Fruit fly (Drosophila melanogaster) whole organism, embryonic: Measurements from ENCODE around the gene CG31122.

Source experiments
- CG11093 ChIP-seq: fragments of 200-800 bp; sonication (Bioruptor generic); IDR thresholded peaks from 3 replicates; pipeline ENCODE4 v1.3.6; 2022; ENCODE audit warnings: missing biosample characterization, missing genetic modification characterization
- CG11456 ChIP-seq: fragments of 200-800 bp; sonication (Bioruptor generic); IDR thresholded peaks from 3 replicates; pipeline ENCODE4 v1.3.6; 2022; ENCODE audit warnings: missing biosample characterization, missing genetic modification characterization
- CG12071 ChIP-seq: fragments of 200-800 bp; sonication (Bioruptor generic); optimal IDR thresholded peaks from 3 replicates; lab custom pipeline; 2018; ENCODE audit warnings: missing biosample characterization, mild to moderate bottlenecking, missing genetic modification characterization
- CG1233 ChIP-seq: fragments of 200-800 bp; sonication (Bioruptor generic); optimal IDR thresholded peaks from 4 replicates; lab custom pipeline; 2018; ENCODE audit warnings: missing biosample characterization, mild to moderate bottlenecking, missing genetic modification characterization
- CG12769 ChIP-seq: fragments of 200-800 bp; sonication (Bioruptor generic); optimal IDR thresholded peaks from 2 replicates; lab custom pipeline; 2019; ENCODE audit warnings: missing biosample characterization, mild to moderate bottlenecking, missing genetic modification characterization, moderate library complexity
- CG13287 ChIP-seq: fragments of 200-800 bp; sonication (Bioruptor generic); IDR thresholded peaks from 2 replicates; pipeline ENCODE4 v1.3.6; 2022; ENCODE audit warnings: missing biosample characterization, missing genetic modification characterization; ENCODE audit not compliant: partially characterized antibody
- CG15514 ChIP-seq: fragments of 200-800 bp; sonication (Bioruptor generic); optimal IDR thresholded peaks from 3 replicates; lab custom pipeline; 2017; ENCODE audit warnings: missing biosample characterization, missing genetic modification characterization, mild to moderate bottlenecking, moderate library complexity, missing genetic modification reagents
- CG17359 ChIP-seq: fragments of 200-800 bp; sonication (Bioruptor generic); optimal IDR thresholded peaks from 3 replicates; lab custom pipeline; 2018; ENCODE audit warnings: missing biosample characterization, mild to moderate bottlenecking, missing genetic modification characterization, moderate library complexity
- CG3065 ChIP-seq: fragments of 200-800 bp; sonication (Bioruptor generic); optimal IDR thresholded peaks from 2 replicates; lab custom pipeline; 2016; ENCODE audit warnings: missing biosample characterization, missing genetic modification characterization
- CG3163 ChIP-seq: fragments of 200-800 bp; sonication (Bioruptor generic); optimal IDR thresholded peaks from 3 replicates; lab custom pipeline; 2016; ENCODE audit warnings: missing biosample characterization, missing genetic modification characterization
- CG34422 ChIP-seq: fragments of 200-800 bp; sonication (Bioruptor generic); IDR thresholded peaks from 3 replicates; pipeline ENCODE4 v1.3.6; 2022; ENCODE audit warnings: missing biosample characterization, missing genetic modification characterization
- CG6683 ChIP-seq: fragments of 200-800 bp; sonication (Bioruptor generic); optimal IDR thresholded peaks from 2 replicates; lab custom pipeline; 2017; ENCODE audit warnings: missing biosample characterization, mild to moderate bottlenecking, missing genetic modification characterization, missing genetic modification reagents
- CG6791 ChIP-seq: fragments of 200-800 bp; sonication (Bioruptor generic); IDR thresholded peaks from 3 replicates; pipeline ENCODE4 v1.3.6; 2022; ENCODE audit warnings: missing biosample characterization, missing genetic modification characterization; ENCODE audit not compliant: partially characterized antibody
- CG7928 ChIP-seq: fragments of 200-800 bp; sonication (Bioruptor generic); optimal IDR thresholded peaks from 2 replicates; lab custom pipeline; 2017; ENCODE audit warnings: missing biosample characterization, mild to moderate bottlenecking, missing genetic modification characterization
- CTCF ChIP-seq: fragments of 200-800 bp; sonication (Bioruptor generic); optimal IDR thresholded peaks from 2 replicates; lab custom pipeline; 2017; ENCODE audit warnings: missing biosample characterization, mild to moderate bottlenecking, missing genetic modification characterization, moderate library complexity
- Deaf1 ChIP-seq: fragments of 200-800 bp; optimal IDR thresholded peaks from 3 replicates; lab custom pipeline; 2019; ENCODE audit warnings: missing biosample characterization, mild to moderate bottlenecking, missing genetic modification characterization, moderate library complexity
- Dip2 ChIP-seq: fragments of 200-800 bp; sonication (Bioruptor generic); IDR thresholded peaks from 2 replicates; pipeline ENCODE4 v1.3.6; 2022; ENCODE audit warnings: missing biosample characterization, missing genetic modification characterization
- Elba2 ChIP-seq: fragments of 200-800 bp; sonication (Bioruptor generic); optimal IDR thresholded peaks from 3 replicates; lab custom pipeline; 2016; ENCODE audit warnings: missing biosample characterization, missing genetic modification characterization
- Ets65A ChIP-seq: fragments of 200-800 bp; sonication (Bioruptor generic); peaks from one replicate; lab custom pipeline; 2016; ENCODE audit warnings: missing biosample characterization, missing genetic modification characterization
- Fer3 ChIP-seq: fragments of 200-800 bp; sonication (Bioruptor generic); optimal IDR thresholded peaks from 2 replicates; lab custom pipeline; 2018; ENCODE audit warnings: missing biosample characterization, mild to moderate bottlenecking, missing genetic modification characterization, moderate library complexity
- Gsc ChIP-seq: fragments of 200-800 bp; sonication (Bioruptor generic); IDR thresholded peaks from 2 replicates; pipeline ENCODE4 v1.3.6; 2022; ENCODE audit warnings: missing biosample characterization, missing genetic modification characterization
- HHEX ChIP-seq: fragments of 200-800 bp; sonication (Bioruptor generic); optimal IDR thresholded peaks from 3 replicates; lab custom pipeline; 2017; ENCODE audit warnings: missing biosample characterization, mild to moderate bottlenecking, missing genetic modification characterization, missing genetic modification reagents
- HmgZ ChIP-seq: fragments of 200-800 bp; sonication (Bioruptor generic); optimal IDR thresholded peaks from 2 replicates; lab custom pipeline; 2018; ENCODE audit warnings: missing biosample characterization, mild to moderate bottlenecking, missing genetic modification characterization
- Med ChIP-seq: fragments of 200-800 bp; sonication (Bioruptor generic); peaks from one replicate; lab custom pipeline; 2016; ENCODE audit warnings: missing biosample characterization, missing genetic modification characterization, mild to moderate bottlenecking, inconsistent platforms, moderate library complexity
- Nf-YB ChIP-seq: fragments of 200-800 bp; sonication (Bioruptor generic); optimal IDR thresholded peaks from 3 replicates; lab custom pipeline; 2019; ENCODE audit warnings: missing biosample characterization, mild to moderate bottlenecking, missing genetic modification characterization, moderate library complexity
- Optix ChIP-seq: fragments of 200-800 bp; sonication (Bioruptor generic); IDR thresholded peaks from 3 replicates; pipeline ENCODE4 v1.3.6; 2022; ENCODE audit warnings: missing biosample characterization, missing genetic modification characterization
- Pdp1 ChIP-seq, 2 experiments: fragments of 200-800 bp; sonication (Bioruptor generic); optimal IDR thresholded peaks; 3 replicates each; lab custom pipeline; 2016; ENCODE audit warnings: missing biosample characterization in 2 of 2, missing genetic modification characterization in 2 of 2, mild to moderate bottlenecking in 1 of 2, moderate library complexity in 1 of 2
- Sry-β ChIP-seq: fragments of 200-800 bp; sonication (Bioruptor generic); optimal IDR thresholded peaks from 2 replicates; lab custom pipeline; 2018; ENCODE audit warnings: missing biosample characterization, mild to moderate bottlenecking, missing genetic modification characterization, moderate library complexity
- Stat92E ChIP-seq, 3 experiments: fragments of >200 bp in 2 of 3; fragments of 200-800 bp in 1 of 3; sonication (Bioruptor generic) in 1 of 3; optimal IDR thresholded peaks; 2 replicates each; lab custom pipeline; 2017 to 2019; ENCODE audit warnings: missing biosample characterization in 3 of 3, missing genetic modification characterization in 3 of 3, mild to moderate bottlenecking in 1 of 3, moderate library complexity in 1 of 3
- Usf ChIP-seq: fragments of 200-800 bp; sonication (Bioruptor generic); optimal IDR thresholded peaks from 2 replicates; lab custom pipeline; 2017; ENCODE audit warnings: missing genotype, missing biosample characterization, missing genetic modification characterization
- ac ChIP-seq: fragments of 200-800 bp; sonication (Bioruptor generic); optimal IDR thresholded peaks from 3 replicates; lab custom pipeline; 2017; ENCODE audit warnings: missing biosample characterization, mild to moderate bottlenecking, missing genetic modification characterization
- ash1 ChIP-seq: fragments of 200-800 bp; sonication (Bioruptor generic); optimal IDR thresholded peaks from 2 replicates; lab custom pipeline; 2018; ENCODE audit warnings: missing biosample characterization, mild to moderate bottlenecking, missing genetic modification characterization
- dm ChIP-seq: fragments of 200-800 bp; sonication (Bioruptor generic); optimal IDR thresholded peaks from 3 replicates; lab custom pipeline; 2016; ENCODE audit warnings: missing biosample characterization, missing genetic modification characterization
- ems ChIP-seq: fragments of 200-800 bp; sonication (Bioruptor generic); optimal IDR thresholded peaks from 3 replicates; lab custom pipeline; 2016; ENCODE audit warnings: missing biosample characterization, missing genetic modification characterization
- gfzf ChIP-seq: fragments of 200-800 bp; sonication (Bioruptor generic); optimal IDR thresholded peaks from 2 replicates; lab custom pipeline; 2016; ENCODE audit warnings: missing biosample characterization, mild to moderate bottlenecking, missing genetic modification characterization, moderate library complexity
- ind ChIP-seq: fragments of 200-800 bp; sonication (Bioruptor generic); optimal IDR thresholded peaks from 3 replicates; lab custom pipeline; 2016; ENCODE audit warnings: missing biosample characterization, missing genetic modification characterization
- lmd ChIP-seq: fragments of 200-800 bp; sonication (Bioruptor generic); IDR thresholded peaks from 2 replicates; pipeline ENCODE4 v1.3.6; 2022; ENCODE audit warnings: missing biosample characterization, missing genetic modification characterization
- mld ChIP-seq: fragments of 200-800 bp; sonication (Bioruptor generic); IDR thresholded peaks from 3 replicates; pipeline ENCODE4 v1.3.6; 2022; ENCODE audit warnings: missing biosample characterization, missing genetic modification characterization; ENCODE audit not compliant: partially characterized antibody
- nerfin-2 ChIP-seq: fragments of 200-800 bp; sonication (Bioruptor generic); IDR thresholded peaks from 2 replicates; pipeline ENCODE4 v1.3.6; 2022; ENCODE audit warnings: missing biosample characterization, missing genetic modification characterization; ENCODE audit not compliant: partially characterized antibody
- org-1 ChIP-seq: fragments of 200-800 bp; sonication (Bioruptor generic); optimal IDR thresholded peaks from 2 replicates; lab custom pipeline; 2017; ENCODE audit warnings: missing biosample characterization, missing genetic modification characterization
- otp ChIP-seq: fragments of 200-800 bp; sonication (Bioruptor generic); IDR thresholded peaks from 3 replicates; pipeline ENCODE4, ENCODE4 v1.3.6; 2022; ENCODE audit warnings: missing biosample characterization, missing genetic modification characterization
- pros ChIP-seq: fragments of 200-800 bp; sonication (Bioruptor generic); optimal IDR thresholded peaks from 3 replicates; lab custom pipeline; 2019; ENCODE audit warnings: missing biosample characterization, mild to moderate bottlenecking, missing genetic modification characterization, moderate library complexity
- sd ChIP-seq: fragments of 200-800 bp; sonication (Bioruptor generic); optimal IDR thresholded peaks from 3 replicates; lab custom pipeline; 2018; ENCODE audit warnings: missing biosample characterization, mild to moderate bottlenecking, missing genetic modification characterization, moderate library complexity
- shn ChIP-seq: fragments of 200-800 bp; sonication (Bioruptor generic); optimal IDR thresholded peaks from 3 replicates; lab custom pipeline; 2016; ENCODE audit warnings: missing biosample characterization, missing genetic modification characterization
- twi ChIP-seq: fragments of 200-800 bp; optimal IDR thresholded peaks from 2 replicates; lab custom pipeline; 2019; ENCODE audit warnings: missing biosample characterization, mild to moderate bottlenecking, missing genetic modification characterization, moderate library complexity
- tx ChIP-seq: fragments of 200-800 bp; sonication (Bioruptor generic); optimal IDR thresholded peaks from 2 replicates; lab custom pipeline; 2016; ENCODE audit warnings: missing biosample characterization, missing genetic modification characterization
- vvl ChIP-seq: fragments of 200-800 bp; sonication (Bioruptor generic); IDR thresholded peaks from 2 replicates; pipeline ENCODE4 v1.3.6; 2022; ENCODE audit warnings: missing biosample characterization, missing genetic modification characterization

CG31122 gene

DNA sequence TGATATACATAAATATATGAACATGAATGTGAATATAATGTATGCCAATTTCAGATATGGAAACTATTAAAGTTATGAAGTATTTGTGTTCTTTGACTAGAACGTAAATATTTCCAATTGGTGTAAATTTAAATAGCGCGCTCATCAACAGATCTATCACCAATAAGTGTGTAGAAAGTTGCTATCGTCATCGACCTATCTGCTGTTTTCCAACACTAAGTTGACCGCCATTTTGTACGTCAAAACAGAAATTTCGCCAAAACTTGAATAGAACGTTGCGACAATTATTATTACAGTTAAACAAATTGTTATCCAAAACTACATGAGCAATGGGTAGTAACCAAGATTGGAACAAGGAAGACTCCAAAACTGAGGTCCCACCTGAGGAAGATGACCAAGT lies 27.1 kb downstream of the CG31122 start, which contains the start of gene cona (continued):
- no peak for TF ChIP-seq Fer3 (tag; lab: Kevin White, UChicago)
- TF ChIP-seq Elba2 (GFP tag; lab: Kevin White, UChicago) = peak; percentile 86
- TF ChIP-seq, all 482 proteins: peak for 18

DNA sequence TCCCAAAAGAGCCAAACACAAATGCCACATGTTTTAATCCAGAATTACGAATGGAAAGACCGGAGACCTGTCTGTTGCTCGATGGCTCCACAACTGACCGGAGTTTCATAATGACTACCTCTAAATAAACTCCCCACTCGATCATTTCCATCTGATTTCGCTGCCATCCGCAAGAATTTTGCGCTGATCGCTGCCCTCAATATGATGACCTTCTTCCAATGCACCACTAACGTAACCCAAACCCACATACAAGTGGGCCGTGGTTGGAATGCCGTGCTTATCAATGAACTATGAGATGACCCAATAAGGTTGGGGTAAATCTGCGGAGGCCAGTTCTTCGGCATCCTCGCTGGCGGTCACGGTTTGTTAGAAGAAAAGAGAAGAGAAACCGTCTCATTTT lies 27.7 kb downstream of the CG31122 start, which contains the start of gene CG14309:
TSS of gene CG14309 (minus strand) at position 101 of the 400 bp plus-strand sequence.
- no peak for TF ChIP-seq ash1 (GFP tag; lab: Kevin White, UChicago)
- TF ChIP-seq Usf (GFP tag; lab: Kevin White, UChicago) = no peak
- TF ChIP-seq Optix (GFP tag; lab: Robert Waterston, UW) = no peak
- no peak for TF ChIP-seq CG3065 (GFP tag; lab: Kevin White, UChicago)
- no peak for TF ChIP-seq Sry-β (GFP tag; lab: Kevin White, UChicago)
- TF ChIP-seq ems (GFP tag; lab: Kevin White, UChicago) = no peak
- TF ChIP-seq tx (GFP tag; lab: Kevin White, UChicago) = no peak
- no peak for TF ChIP-seq CG12071 (GFP tag; lab: Kevin White, UChicago)

dm6 chr3R:18381014-18381512 lies 31.6 kb downstream of the CG31122 start, which contains the start of gene CG7675:
Gene CG7675, minus strand, starts transcription at chr3R:18381178.
- TF ChIP-seq Med (GFP tag; lab: Kevin White, UChicago) (peak; percentile 70), CG11093 (GFP tag; lab: Robert Waterston, UW) (no peak), gfzf (GFP tag; lab: Kevin White, UChicago) (no peak), twi (no peak), CG6791 (GFP tag; lab: Robert Waterston, UW) (no peak), ac (GFP tag; lab: Kevin White, UChicago) (no peak), Stat92E (GFP tag; optimal IDR thresholded peaks at IDR 0.05; lab: Kevin White, UChicago) (peak in 1 of 3 experiments; percentile 2), Deaf1 (peak; percentile 93), Pdp1 (GFP tag; optimal IDR thresholded peaks at IDR 0.05; lab: Kevin White, UChicago) (peak in 1 of 2 experiments; percentile 19), ind (GFP tag; lab: Kevin White, UChicago) (no peak), nerfin-2 (GFP tag; lab: Robert Waterston, UW) (no peak), CG15514 (GFP tag; lab: Kevin White, UChicago) (peak; percentile 2), Dip2 (GFP tag; lab: Robert Waterston, UW) (no peak), CG3163 (GFP tag; lab: Kevin White, UChicago) (peak; percentile 84), Ets65A (peak; percentile 81), lmd (GFP tag; lab: Robert Waterston, UW) (no peak), Gsc (GFP tag; lab: Robert Waterston, UW) (no peak), Nf-YB (GFP tag; lab: Kevin White, UChicago) (no peak), CG34422 (GFP tag; lab: Robert Waterston, UW) (peak; percentile 60; the same call in 1 of the 3 replicates), CTCF (GFP tag; lab: Kevin White, UChicago) (peak; percentile 91), CG11456 (GFP tag; lab: Robert Waterston, UW) (no peak), CG12769 (tag; lab: Kevin White, UChicago) (peak; percentile 82), CG13287 (GFP tag; lab: Robert Waterston, UW) (peak; percentile 24; the same call in 1 of the 2 replicates), CG6683 (GFP tag; lab: Kevin White, UChicago) (no peak), org-1 (GFP tag; lab: Kevin White, UChicago) (no peak), HmgZ (tag; lab: Kevin White, UChicago) (no peak), pros (GFP tag; lab: Kevin White, UChicago) (peak; percentile 56), shn (GFP tag; lab: Kevin White, UChicago) (no peak), mld (GFP tag; lab: Robert Waterston, UW) (no peak), dm (GFP tag; lab: Kevin White, UChicago) (no peak), otp (GFP tag; lab: Robert Waterston, UW) (no peak), vvl (GFP tag; lab: Robert Waterston, UW) (peak; percentile 64), HHEX (GFP tag; lab: Kevin White, UChicago) (peak; percentile 5), sd (tag; lab: Kevin White, UChicago) (peak; percentile 84), CG1233 (GFP tag; lab: Kevin White, UChicago) (no peak), CG17359 (tag; lab: Kevin White, UChicago) (no peak), CG7928 (GFP tag; lab: Kevin White, UChicago) (no peak)
